Worm (Caenorhabditis elegans) whole organism, mixed stage, embryonic: Measurements from ENCODE around the gene fipr-6.

Source experiments
- ces-1 ChIP-seq: fragments of 150-350 bp; optimal IDR thresholded peaks from 2 replicates; lab custom pipeline; 2014; ENCODE audit warnings: missing biosample characterization, missing genetic modification reagents, missing genetic modification characterization
- drap-1 ChIP-seq: fragments of 200-800 bp; sonication (Bioruptor generic); optimal IDR thresholded peaks from 3 replicates; lab custom pipeline; 2018; ENCODE audit warnings: mild to moderate bottlenecking, missing genetic modification characterization, missing compliant biosample characterization
- lsy-2 ChIP-seq: fragments of 150-350 bp; optimal IDR thresholded peaks from 2 replicates; lab custom pipeline; 2014; ENCODE audit warnings: missing biosample characterization, missing genetic modification characterization
- mls-2 ChIP-seq: sonication (generic microtip); optimal IDR thresholded peaks from 2 replicates; lab custom pipeline; 2016; ENCODE audit warnings: mild to moderate bottlenecking, missing genetic modification characterization, moderate library complexity, missing compliant biosample characterization
- sptf-1 ChIP-seq: sonication (generic microtip); optimal IDR thresholded peaks from 2 replicates; lab custom pipeline; 2017; ENCODE audit warnings: mild to moderate bottlenecking, missing genetic modification characterization, moderate library complexity, missing compliant biosample characterization
- unc-62 ChIP-seq: fragments of 150-350 bp; optimal IDR thresholded peaks from 2 replicates; lab custom pipeline; 2014; ENCODE audit warnings: missing biosample characterization, missing genetic modification reagents, missing genetic modification characterization

- TF ChIP-seq unc-62 (GFP tag; lab: Kevin White, UChicago): no peak
- no peak for TF ChIP-seq lsy-2 (tag; lab: Kevin White, UChicago)
- TF ChIP-seq mls-2 (tag; lab: Kevin White, UChicago): no peak
- TF ChIP-seq drap-1: no peak
- no peak for TF ChIP-seq ces-1
- no peak for TF ChIP-seq sptf-1 (tag; lab: Kevin White, UChicago)
These were observed 12.1 kb downstream of the fipr-6 start, which contains the start of gene C12D8.9 for ce11 chrV:10243105-10243504.
